Worm (Caenorhabditis elegans) whole organism, late embryonic: ENCODE results near the gene nhr-219.

ENCODE experiments used
- ceh-19 ChIP-seq: fragments of 200-800 bp; sonication (Bioruptor generic); optimal IDR thresholded peaks from 2 replicates; lab custom pipeline; 2018; ENCODE audit warnings: mild to moderate bottlenecking, missing genetic modification characterization, missing compliant biosample characterization
- che-1 ChIP-seq: sonication (generic microtip); optimal IDR thresholded peaks from 2 replicates; lab custom pipeline; 2016; ENCODE audit warnings: mild to moderate bottlenecking, missing genetic modification characterization, missing compliant biosample characterization
- fax-1 ChIP-seq: sonication (generic microtip); optimal IDR thresholded peaks from 2 replicates; lab custom pipeline; 2016; ENCODE audit warnings: missing genotype, missing genetic modification characterization, missing compliant biosample characterization
- fkh-6 ChIP-seq: sonication (generic microtip); optimal IDR thresholded peaks from 2 replicates; lab custom pipeline; 2016; ENCODE audit warnings: missing genetic modification characterization, missing compliant biosample characterization
- sdc-2 ChIP-seq: sonication (generic microtip); optimal IDR thresholded peaks from 2 replicates; lab custom pipeline; 2016; ENCODE audit warnings: missing genotype, missing genetic modification characterization, missing compliant biosample characterization
- unc-3 ChIP-seq, 2 experiments: fragments of 200-800 bp in 1 of 2; sonication (Bioruptor generic) in 1 of 2; sonication (generic microtip) in 1 of 2; conservative IDR thresholded peaks in 1 of 2; optimal IDR thresholded peaks in 1 of 2; 2 replicates each; pipeline versions ENCODE4 v1.3.6 to Lab custom; 2016 to 2022; ENCODE audit warnings: missing compliant biosample characterization in 2 of 2, missing genetic modification characterization in 2 of 2, missing genetic modification reagents in 1 of 2

ce11 chrV:8994801-8995200 is 28.8 kb upstream of the nhr-219 start, which contains the start of gene F59E11.5:
- TF ChIP-seq unc-3 (GFP tag; conservative IDR thresholded peaks at IDR 0.05; lab: Robert Waterston, UW) (no peak), unc-3 (tag; optimal IDR thresholded peaks at IDR 0.05; lab: Kevin White, UChicago) (no peak), che-1 (tag; lab: Kevin White, UChicago) (no peak), fkh-6 (tag; lab: Kevin White, UChicago) (no peak), ceh-19 (GFP tag; lab: Kevin White, UChicago) (no peak), fax-1 (tag; lab: Kevin White, UChicago) (no peak), sdc-2 (tag; lab: Kevin White, UChicago) (no peak)
